Worm (Caenorhabditis elegans) whole organism, early embryonic: Measurements from ENCODE around the gene fbxc-39.

Source experiments
- F13C5.2 ChIP-seq: sonication (generic microtip); optimal IDR thresholded peaks from 2 replicates; lab custom pipeline; 2017; ENCODE audit warnings: mild to moderate bottlenecking, missing genetic modification characterization, inconsistent platforms, missing compliant biosample characterization
- ama-1 ChIP-seq: fragments of 150-350 bp; optimal IDR thresholded peaks from 2 replicates; lab custom pipeline; 2014
- ceh-13 ChIP-seq: fragments of 200-800 bp; sonication (Bioruptor generic); optimal IDR thresholded peaks from 2 replicates; lab custom pipeline; 2018; ENCODE audit warnings: mild to moderate bottlenecking, missing genetic modification characterization, missing compliant biosample characterization
- ceh-36 ChIP-seq: sonication (generic microtip); optimal IDR thresholded peaks from 2 replicates; lab custom pipeline; 2016; ENCODE audit warnings: missing genetic modification characterization, inconsistent platforms, missing compliant biosample characterization
- ets-7 ChIP-seq: sonication (generic microtip); optimal IDR thresholded peaks from 2 replicates; lab custom pipeline; 2016; ENCODE audit warnings: missing genotype, missing genetic modification characterization, missing compliant biosample characterization
- flt-1 ChIP-seq: fragments of 200-800 bp; sonication (Bioruptor generic); IDR thresholded peaks from 2 replicates; pipeline ENCODE4 v1.3.6; 2022; ENCODE audit warnings: missing genetic modification characterization, missing compliant biosample characterization
- hmbx-1 ChIP-seq: sonication (generic microtip); optimal IDR thresholded peaks from 2 replicates; lab custom pipeline; 2016; ENCODE audit warnings: mild to moderate bottlenecking, missing genetic modification characterization, missing compliant biosample characterization
- hnd-1 ChIP-seq: sonication (generic microtip); optimal IDR thresholded peaks from 2 replicates; lab custom pipeline; 2016; ENCODE audit warnings: missing genetic modification characterization, missing compliant biosample characterization
- pes-1 ChIP-seq: fragments of 200-800 bp; sonication (Bioruptor generic); IDR thresholded peaks from 2 replicates; pipeline ENCODE4 v1.3.6; 2022; ENCODE audit warnings: missing genetic modification reagents, missing genetic modification characterization, missing compliant biosample characterization
- scrt-1 ChIP-seq: fragments of 200-800 bp; sonication (Bioruptor generic); IDR thresholded peaks from 2 replicates; pipeline ENCODE4 v1.3.6; 2022; ENCODE audit warnings: missing genetic modification characterization, missing compliant biosample characterization
- sea-1 ChIP-seq: fragments of 200-800 bp; sonication (Bioruptor generic); conservative IDR thresholded peaks from 2 replicates; pipeline ENCODE4 v1.3.6; 2022; ENCODE audit warnings: missing genetic modification characterization, missing compliant biosample characterization
- tbx-11 ChIP-seq: fragments of 200-800 bp; sonication (Bioruptor generic); IDR thresholded peaks from 2 replicates; pipeline ENCODE4 v1.3.6; 2022; ENCODE audit warnings: missing genetic modification characterization, missing compliant biosample characterization
- tbx-37 ChIP-seq: fragments of 200-800 bp; sonication (Bioruptor generic); conservative IDR thresholded peaks from 2 replicates; pipeline ENCODE4 v1.3.6; 2022; ENCODE audit warnings: missing genetic modification reagents, missing genetic modification characterization, missing compliant biosample characterization
- tra-4 ChIP-seq: sonication (generic microtip); optimal IDR thresholded peaks from 2 replicates; lab custom pipeline; 2017; ENCODE audit warnings: missing genetic modification characterization, missing compliant biosample characterization

- TF ChIP-seq flt-1 (no peak), tra-4 (no peak), ama-1 (lab: Kevin White, UChicago) (no peak), hnd-1 (tag; lab: Kevin White, UChicago) (no peak), ets-7 (tag; lab: Kevin White, UChicago) (no peak), scrt-1 (no peak), tbx-37 (GFP tag; lab: Robert Waterston, UW) (no peak), hmbx-1 (tag; lab: Kevin White, UChicago) (no peak), ceh-13 (GFP tag; lab: Kevin White, UChicago) (no peak), ceh-36 (no peak), pes-1 (GFP tag; lab: Robert Waterston, UW) (no peak), F13C5.2 (no peak), sea-1 (GFP tag; lab: Robert Waterston, UW) (no peak), tbx-11 (GFP tag; lab: Robert Waterston, UW) (no peak)
Measured at ce11 chrII:953052-953451, 35.5 kb upstream of the fbxc-39 start.
